Worm (Caenorhabditis elegans) whole organism, early embryonic: ENCODE results near the gene F52H2.15.

Experiments
- ceh-13 ChIP-seq: fragments of 200-800 bp; sonication (Bioruptor generic); optimal IDR thresholded peaks from 2 replicates; lab custom pipeline; 2018; ENCODE audit warnings: mild to moderate bottlenecking, missing genetic modification characterization, missing compliant biosample characterization
- ceh-36 ChIP-seq: sonication (generic microtip); optimal IDR thresholded peaks from 2 replicates; lab custom pipeline; 2016; ENCODE audit warnings: missing genetic modification characterization, inconsistent platforms, missing compliant biosample characterization
- pes-1 ChIP-seq: fragments of 200-800 bp; sonication (Bioruptor generic); IDR thresholded peaks from 2 replicates; pipeline ENCODE4 v1.3.6; 2022; ENCODE audit warnings: missing genetic modification reagents, missing genetic modification characterization, missing compliant biosample characterization
- tbx-37 ChIP-seq: fragments of 200-800 bp; sonication (Bioruptor generic); conservative IDR thresholded peaks from 2 replicates; pipeline ENCODE4 v1.3.6; 2022; ENCODE audit warnings: missing genetic modification reagents, missing genetic modification characterization, missing compliant biosample characterization

ce11 chrX:2604358-2605016 lies 39.3 kb downstream of the F52H2.15 start:
- TF ChIP-seq pes-1 (no peak), tbx-37 (no peak), ceh-36 (no peak), ceh-13 (GFP tag; lab: Kevin White, UChicago) (no peak)
